Worm (Caenorhabditis elegans): ENCODE results near the gene F25A2.1.

DNA sequence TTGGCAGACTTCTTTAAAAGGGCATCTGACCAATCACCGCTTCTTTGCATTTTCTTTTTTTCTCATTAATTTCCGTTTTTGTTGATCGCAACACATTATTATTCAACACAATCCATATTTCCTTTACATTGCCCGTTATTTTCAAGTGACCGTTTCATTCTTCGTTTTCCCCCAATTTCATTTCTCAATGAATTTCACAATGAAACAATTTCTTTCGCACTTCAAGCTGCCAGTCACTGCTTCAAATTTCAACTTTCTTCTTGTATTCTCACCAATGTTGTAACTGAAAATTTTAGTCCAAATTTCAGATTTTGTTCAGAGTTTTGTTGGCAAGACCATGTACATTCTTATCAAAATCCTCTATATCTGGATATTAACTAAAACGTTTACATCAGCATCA, 37.9 kb upstream of the F25A2.1 start, which contains the start of gene cutl-22:
- TF ChIP-seq mbf-1 (tag; optimal IDR thresholded peaks at IDR 0.05) (no peak), dmd-4 (tag; optimal IDR thresholded peaks at IDR 0.05) (no peak), ama-1 (optimal IDR thresholded peaks at IDR 0.05) (no peak), skn-1 (tag; optimal IDR thresholded peaks at IDR 0.05) (no peak), snpc-4 (tag; optimal IDR thresholded peaks at IDR 0.05) (no peak), mdl-1 (tag; optimal IDR thresholded peaks at IDR 0.05) (no peak), F13H6.1 (tag; optimal IDR thresholded peaks at IDR 0.05) (no peak), lin-39 (tag; optimal IDR thresholded peaks at IDR 0.05) (no peak), sma-9 (GFP tag; optimal IDR thresholded peaks at IDR 0.05) (no peak), sma-9 (tag; optimal IDR thresholded peaks at IDR 0.05) (no peak)

All from whole organism, L2 larva.